Worm (Caenorhabditis elegans) whole organism, L4 larva: ENCODE data around the gene col-186.

Experiments
- F37D6.2 ChIP-seq: sonication (generic microtip); optimal IDR thresholded peaks from 2 replicates; lab custom pipeline; 2016; ENCODE audit warnings: mild to moderate bottlenecking, missing genetic modification characterization, missing compliant biosample characterization
- fkh-10 ChIP-seq: fragments of 150-350 bp; optimal IDR thresholded peaks from 2 replicates; lab custom pipeline; 2014; ENCODE audit warnings: missing biosample characterization, missing genetic modification reagents, missing genetic modification characterization
- lin-39 ChIP-seq: fragments of 150-350 bp; optimal IDR thresholded peaks from 2 replicates; lab custom pipeline; 2014; ENCODE audit warnings: missing biosample characterization, missing genetic modification reagents, missing genetic modification characterization
- lsy-2 ChIP-seq, 2 experiments: fragments of 150-350 bp in 1 of 2; sonication (generic microtip) in 1 of 2; optimal IDR thresholded peaks; 2 replicates each; lab custom pipeline; 2014 to 2017; ENCODE audit warnings: missing biosample characterization in 2 of 2, missing genetic modification characterization in 2 of 2
- nhr-11 ChIP-seq: fragments of 150-350 bp; optimal IDR thresholded peaks from 2 replicates; lab custom pipeline; 2014; ENCODE audit warnings: missing biosample characterization, missing genetic modification characterization
- nhr-237 ChIP-seq: sonication (generic microtip); optimal IDR thresholded peaks from 2 replicates; lab custom pipeline; 2017; ENCODE audit warnings: missing biosample characterization, missing genetic modification characterization
- ztf-11 ChIP-seq: fragments of 150-350 bp; optimal IDR thresholded peaks from 2 replicates; lab custom pipeline; 2014; ENCODE audit warnings: missing biosample characterization, missing genetic modification characterization

DNA sequence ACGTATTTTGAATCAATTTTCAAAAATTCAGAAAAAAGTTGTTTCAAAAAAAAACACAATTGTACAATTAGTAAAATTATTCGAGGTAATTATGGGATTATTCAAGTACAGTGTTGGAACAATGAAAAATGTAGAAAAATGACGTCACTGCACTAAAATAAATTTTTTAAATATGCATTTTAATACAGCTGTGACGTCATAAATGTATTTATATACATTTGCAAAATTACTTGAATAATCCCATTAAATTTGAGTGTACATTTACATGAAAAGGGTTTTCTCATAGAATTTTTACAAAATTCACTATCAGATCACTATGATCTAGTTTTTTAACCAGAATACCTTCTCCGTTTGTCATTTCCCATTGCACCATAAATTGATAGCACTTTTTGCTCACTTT lies 37.3 kb downstream of the col-186 start:
- TF ChIP-seq ztf-11 (tag; lab: Kevin White, UChicago) (no peak), lin-39 (no peak), nhr-237 (tag; lab: Kevin White, UChicago) (no peak), lsy-2 (tag; optimal IDR thresholded peaks at IDR 0.05; lab: Kevin White, UChicago) (no peak), fkh-10 (GFP tag; lab: Kevin White, UChicago) (no peak), F37D6.2 (tag; lab: Kevin White, UChicago) (no peak), nhr-11 (tag; lab: Kevin White, UChicago) (no peak)
